Fruit fly (Drosophila melanogaster) whole organism, prepupa: Measurements from ENCODE around the gene ChT.

Source experiments
- Blimp-1 ChIP-seq: fragments of 200-800 bp; sonication (Bioruptor generic); optimal IDR thresholded peaks from 3 replicates; lab custom pipeline; 2017; ENCODE audit warnings: missing biosample characterization, missing genetic modification characterization, mild to moderate bottlenecking, moderate library complexity, missing genetic modification reagents
- Hr38 ChIP-seq: sonication (Bioruptor generic); optimal IDR thresholded peaks from 2 replicates; lab custom pipeline; 2016; ENCODE audit warnings: missing biosample characterization, missing genetic modification characterization
- Sox102F ChIP-seq: fragments of 200-800 bp; sonication (Bioruptor generic); optimal IDR thresholded peaks from 2 replicates; lab custom pipeline; 2016; ENCODE audit warnings: missing biosample characterization, mild to moderate bottlenecking, missing genetic modification characterization
- Sox14 ChIP-seq: fragments of 200-800 bp; sonication (Bioruptor generic); optimal IDR thresholded peaks from 3 replicates; lab custom pipeline; 2016; ENCODE audit warnings: missing biosample characterization, missing genetic modification characterization

DNA sequence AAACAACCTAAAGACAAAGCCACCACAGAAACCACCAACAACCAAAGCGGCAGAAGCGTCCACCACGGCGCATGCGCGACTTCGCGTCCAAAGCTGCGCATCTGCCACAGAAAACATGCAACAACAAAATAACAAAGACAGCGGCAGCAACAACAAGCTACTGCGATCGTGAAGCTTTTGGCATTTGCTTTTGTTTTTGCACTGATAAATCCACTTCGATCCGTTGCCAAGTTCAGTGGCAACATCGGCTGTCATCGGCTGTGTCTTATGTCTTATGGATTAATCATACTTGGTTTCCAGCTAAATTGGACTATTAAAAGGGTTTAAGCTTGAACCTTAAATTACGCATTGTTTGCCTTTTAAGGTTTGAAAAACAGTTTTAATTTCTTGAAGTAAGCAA is 12.2 kb downstream of the ChT start, which contains the start of gene Muc91C:
- TF ChIP-seq Sox102F (GFP tag; lab: Kevin White, UChicago) (no peak), Blimp-1 (GFP tag; lab: Kevin White, UChicago) (no peak), Sox14 (GFP tag; lab: Kevin White, UChicago) (no peak), Hr38 (GFP tag; lab: Kevin White, UChicago) (no peak)
